Fruit fly (Drosophila melanogaster) whole organism, embryonic: ENCODE data around the gene ClC-c.
A peak's percentile ranks its signal among the peaks of the same experiment; 100 is the strongest.

Experiments used
- Antp ChIP-seq: fragments of 200-800 bp; sonication (Bioruptor generic); optimal IDR thresholded peaks from 3 replicates; lab custom pipeline; 2016; ENCODE audit warnings: missing biosample characterization, missing genetic modification characterization
- Atf-2 ChIP-seq: fragments of 200-800 bp; sonication (Bioruptor generic); optimal IDR thresholded peaks from 2 replicates; lab custom pipeline; 2016; ENCODE audit warnings: missing biosample characterization, missing genetic modification characterization
- B-H1 ChIP-seq: fragments of 200-800 bp; sonication (Bioruptor generic); IDR thresholded peaks from 3 replicates; pipeline ENCODE4 v1.3.6; 2022; ENCODE audit warnings: missing biosample characterization, missing genetic modification characterization
- BtbVII ChIP-seq: fragments of 200-800 bp; sonication (Bioruptor generic); optimal IDR thresholded peaks from 3 replicates; lab custom pipeline; 2017; ENCODE audit warnings: missing biosample characterization, mild to moderate bottlenecking, missing genetic modification characterization
- CG11398 ChIP-seq: fragments of 200-800 bp; sonication (Bioruptor generic); optimal IDR thresholded peaks from 2 replicates; lab custom pipeline; 2016; ENCODE audit warnings: missing biosample characterization, missing genetic modification characterization
- CG13287 ChIP-seq: fragments of 200-800 bp; sonication (Bioruptor generic); IDR thresholded peaks from 2 replicates; pipeline ENCODE4 v1.3.6; 2022; ENCODE audit warnings: missing biosample characterization, missing genetic modification characterization; ENCODE audit not compliant: partially characterized antibody
- CG13624 ChIP-seq: fragments of 200-800 bp; sonication (Bioruptor generic); optimal IDR thresholded peaks from 2 replicates; lab custom pipeline; 2016; ENCODE audit warnings: missing biosample characterization, missing genetic modification characterization
- CG15011 ChIP-seq: fragments of 200-800 bp; sonication (Bioruptor generic); optimal IDR thresholded peaks from 3 replicates; lab custom pipeline; 2018; ENCODE audit warnings: missing biosample characterization, mild to moderate bottlenecking, missing genetic modification characterization
- CG1603 ChIP-seq: fragments of 200-800 bp; sonication (Bioruptor generic); optimal IDR thresholded peaks from 2 replicates; lab custom pipeline; 2019; ENCODE audit warnings: missing biosample characterization, mild to moderate bottlenecking, missing genetic modification characterization, moderate library complexity
- CG16813 ChIP-seq: fragments of 200-800 bp; sonication (Bioruptor generic); IDR thresholded peaks from 3 replicates; pipeline ENCODE4 v1.3.6; 2022; ENCODE audit warnings: missing biosample characterization, missing genetic modification characterization; ENCODE audit not compliant: partially characterized antibody
- CG16815 ChIP-seq: fragments of 200-800 bp; sonication (Bioruptor generic); optimal IDR thresholded peaks from 3 replicates; lab custom pipeline; 2017; ENCODE audit warnings: missing biosample characterization, mild to moderate bottlenecking, missing genetic modification characterization
- CG30431 ChIP-seq: fragments of 200-800 bp; sonication (Bioruptor generic); optimal IDR thresholded peaks from 2 replicates; lab custom pipeline; 2017; ENCODE audit warnings: missing biosample characterization, missing genetic modification characterization
- CG4730 ChIP-seq: fragments of 200-800 bp; sonication (Bioruptor generic); IDR thresholded peaks from 2 replicates; pipeline ENCODE4 v1.3.6; 2022; ENCODE audit warnings: missing biosample characterization, missing genetic modification characterization
- CG4820 ChIP-seq: fragments of 200-800 bp; sonication (Bioruptor generic); optimal IDR thresholded peaks from 3 replicates; lab custom pipeline; 2016; ENCODE audit warnings: missing biosample characterization, missing genetic modification characterization
- CG6813 ChIP-seq: fragments of 200-800 bp; sonication (Bioruptor generic); optimal IDR thresholded peaks from 2 replicates; lab custom pipeline; 2017; ENCODE audit warnings: missing biosample characterization, missing genetic modification characterization, mild to moderate bottlenecking, moderate library complexity, missing genetic modification reagents
- CG7786 ChIP-seq: fragments of 200-800 bp; sonication (Bioruptor generic); optimal IDR thresholded peaks from 2 replicates; lab custom pipeline; 2016; ENCODE audit warnings: missing biosample characterization, missing genetic modification characterization
- CG7987 ChIP-seq: fragments of 200-800 bp; sonication (Bioruptor generic); optimal IDR thresholded peaks from 2 replicates; lab custom pipeline; 2018; ENCODE audit warnings: missing biosample characterization, mild to moderate bottlenecking, missing genetic modification characterization, moderate library complexity
- CG9437 ChIP-seq: fragments of 200-800 bp; sonication (Bioruptor generic); optimal IDR thresholded peaks from 2 replicates; lab custom pipeline; 2018; ENCODE audit warnings: missing biosample characterization, mild to moderate bottlenecking, missing genetic modification characterization
- E2f2 ChIP-seq: fragments of 200-800 bp; sonication (Bioruptor generic); IDR thresholded peaks from 2 replicates; pipeline ENCODE4 v1.3.6; 2022; ENCODE audit warnings: missing biosample characterization, missing genetic modification characterization
- Elba2 ChIP-seq: fragments of 200-800 bp; sonication (Bioruptor generic); optimal IDR thresholded peaks from 3 replicates; lab custom pipeline; 2016; ENCODE audit warnings: missing biosample characterization, missing genetic modification characterization
- Gug ChIP-seq: fragments of 200-800 bp; sonication (Bioruptor generic); IDR thresholded peaks from 4 replicates; pipeline ENCODE4 v1.3.6; 2022; ENCODE audit warnings: missing biosample characterization, missing genetic modification characterization
- Hr3 ChIP-seq: fragments of 200-800 bp; sonication (Bioruptor generic); optimal IDR thresholded peaks from 3 replicates; lab custom pipeline; 2016; ENCODE audit warnings: missing biosample characterization, missing genetic modification characterization
- Hr51 ChIP-seq, 2 experiments: fragments of 200-800 bp; sonication (Bioruptor generic); optimal IDR thresholded peaks; 2 replicates in 1 of 2; 3 replicates in 1 of 2; lab custom pipeline; 2016 to 2018; ENCODE audit warnings: missing biosample characterization in 2 of 2, missing genetic modification characterization in 2 of 2, mild to moderate bottlenecking in 1 of 2, moderate library complexity in 1 of 2
- Jarid2 ChIP-seq: fragments of 200-800 bp; sonication (Bioruptor generic); optimal IDR thresholded peaks from 3 replicates; lab custom pipeline; 2017; ENCODE audit warnings: mild to moderate bottlenecking, missing biosample characterization, missing genetic modification reagents, missing genetic modification characterization
- MESR4 ChIP-seq: fragments of 200-800 bp; sonication (Bioruptor generic); optimal IDR thresholded peaks from 2 replicates; lab custom pipeline; 2018; ENCODE audit warnings: missing biosample characterization, mild to moderate bottlenecking, missing genetic modification characterization, moderate library complexity
- Oaz ChIP-seq: fragments of 200-800 bp; sonication (Bioruptor generic); IDR thresholded peaks from 2 replicates; pipeline ENCODE4 v1.3.6; 2022; ENCODE audit warnings: missing biosample characterization, missing genetic modification characterization
- Six4 ChIP-seq: fragments of 200-800 bp; sonication (Bioruptor generic); optimal IDR thresholded peaks from 2 replicates; lab custom pipeline; 2016; ENCODE audit warnings: missing biosample characterization, missing genetic modification characterization
- Ssrp ChIP-seq: fragments of 200-800 bp; sonication (Bioruptor generic); optimal IDR thresholded peaks from 2 replicates; lab custom pipeline; 2018; ENCODE audit warnings: missing biosample characterization, mild to moderate bottlenecking, missing genetic modification characterization, moderate library complexity
- abd-A ChIP-seq: fragments of 200-800 bp; sonication (Bioruptor generic); optimal IDR thresholded peaks from 3 replicates; lab custom pipeline; 2019; ENCODE audit warnings: missing biosample characterization, mild to moderate bottlenecking, missing genetic modification characterization, moderate library complexity
- bowl ChIP-seq: fragments of 200-800 bp; sonication (Bioruptor generic); IDR thresholded peaks from 2 replicates; pipeline ENCODE4 v1.3.6; 2022; ENCODE audit warnings: missing biosample characterization, missing genetic modification characterization
- bsh ChIP-seq, 2 experiments: fragments of 200-800 bp; sonication (Bioruptor generic); optimal IDR thresholded peaks; 2 replicates each; lab custom pipeline; 2017 to 2018; ENCODE audit warnings: mild to moderate bottlenecking in 2 of 2, missing biosample characterization in 2 of 2, missing genetic modification characterization in 2 of 2, moderate library complexity in 1 of 2
- cas ChIP-seq: fragments of 200-800 bp; sonication (Bioruptor generic); IDR thresholded peaks from 2 replicates; pipeline ENCODE4 v1.3.6; 2022; ENCODE audit warnings: missing biosample characterization, missing genetic modification characterization
- chm ChIP-seq: fragments of 200-800 bp; sonication (Bioruptor generic); IDR thresholded peaks from 2 replicates; pipeline ENCODE4 v1.3.6; 2022; ENCODE audit warnings: missing biosample characterization, missing genetic modification characterization
- ci ChIP-seq: fragments of 200-800 bp; sonication (Bioruptor generic); IDR thresholded peaks from 3 replicates; pipeline ENCODE4 v1.3.6; 2022; ENCODE audit warnings: missing biosample characterization, missing genetic modification characterization
- crol ChIP-seq: fragments of 200-800 bp; sonication (Bioruptor generic); IDR thresholded peaks from 2 replicates; pipeline ENCODE4 v1.3.6; 2022; ENCODE audit warnings: missing biosample characterization, missing genetic modification characterization
- da ChIP-seq: fragments of 200-800 bp; sonication (Bioruptor generic); optimal IDR thresholded peaks from 2 replicates; lab custom pipeline; 2016; ENCODE audit warnings: missing biosample characterization, missing genetic modification characterization
- fd96Cb ChIP-seq: fragments of 200-800 bp; sonication (Bioruptor generic); optimal IDR thresholded peaks from 2 replicates; lab custom pipeline; 2018; ENCODE audit warnings: missing biosample characterization, mild to moderate bottlenecking, missing genetic modification characterization, moderate library complexity
- gce ChIP-seq: fragments of 200-800 bp; sonication (Bioruptor generic); IDR thresholded peaks from 3 replicates; pipeline ENCODE4 v1.3.6; 2022; ENCODE audit warnings: missing biosample characterization, missing genetic modification characterization
- gfzf ChIP-seq: fragments of 200-800 bp; sonication (Bioruptor generic); optimal IDR thresholded peaks from 2 replicates; lab custom pipeline; 2016; ENCODE audit warnings: missing biosample characterization, mild to moderate bottlenecking, missing genetic modification characterization, moderate library complexity
- hb ChIP-seq: fragments of 200-800 bp; sonication (Bioruptor generic); IDR thresholded peaks from 3 replicates; pipeline ENCODE4 v1.3.6; 2022; ENCODE audit warnings: missing biosample characterization, missing genetic modification characterization; ENCODE audit not compliant: partially characterized antibody
- hth ChIP-seq: fragments of >200 bp; optimal IDR thresholded peaks from 2 replicates; lab custom pipeline; 2017; ENCODE audit warnings: inconsistent platforms
- jumu ChIP-seq: fragments of 200-800 bp; sonication (Bioruptor generic); optimal IDR thresholded peaks from 3 replicates; lab custom pipeline; 2016; ENCODE audit warnings: missing biosample characterization, missing genetic modification characterization
- org-1 ChIP-seq: fragments of 200-800 bp; sonication (Bioruptor generic); optimal IDR thresholded peaks from 2 replicates; lab custom pipeline; 2017; ENCODE audit warnings: missing biosample characterization, missing genetic modification characterization
- ro ChIP-seq: fragments of 200-800 bp; sonication (Bioruptor generic); IDR thresholded peaks from 2 replicates; pipeline ENCODE4 v1.3.6; 2022; ENCODE audit warnings: missing biosample characterization, missing genetic modification characterization
- seq ChIP-seq: fragments of 200-800 bp; sonication (Bioruptor generic); IDR thresholded peaks from 2 replicates; pipeline ENCODE4 v1.3.6; 2022; ENCODE audit warnings: missing biosample characterization, missing genetic modification characterization
- ttk ChIP-seq: fragments of 200-800 bp; sonication (Bioruptor generic); IDR thresholded peaks from 2 replicates; pipeline ENCODE4 v2.1.2; 2022; ENCODE audit warnings: missing biosample characterization, missing genetic modification characterization
- wek ChIP-seq: fragments of 200-800 bp; sonication (Bioruptor generic); optimal IDR thresholded peaks from 3 replicates; lab custom pipeline; 2018; ENCODE audit warnings: missing biosample characterization, mild to moderate bottlenecking, missing genetic modification characterization, moderate library complexity
- zf30C ChIP-seq: fragments of 200-800 bp; sonication (Bioruptor generic); optimal IDR thresholded peaks from 3 replicates; lab custom pipeline; 2018; ENCODE audit warnings: missing biosample characterization, mild to moderate bottlenecking, missing genetic modification characterization

Gene ClC-c

DNA sequence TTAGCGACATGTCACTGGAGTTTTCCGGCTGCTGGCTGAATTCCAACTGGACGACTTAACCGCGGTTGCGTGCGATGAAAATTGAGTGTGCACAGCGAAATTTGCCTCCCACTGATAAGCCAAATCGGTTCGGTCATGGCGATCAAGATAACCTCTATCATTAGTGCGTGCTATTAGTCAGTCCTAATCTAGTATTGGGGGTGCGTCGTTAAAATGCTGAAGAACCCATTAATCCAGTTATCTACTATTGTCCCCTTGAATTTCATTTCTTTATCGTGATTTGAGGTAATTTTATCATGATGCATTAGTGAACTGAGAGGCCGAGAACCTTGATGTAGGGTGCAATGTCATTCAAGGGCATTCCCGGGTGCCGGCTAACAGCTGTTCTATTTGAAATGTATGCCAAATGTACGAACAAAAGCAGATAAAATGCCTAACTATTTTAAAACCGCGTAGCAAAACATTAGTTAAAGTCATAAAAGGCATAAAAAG lies 38.3 kb downstream of the ClC-c start, which contains the start of gene Pgm1 (continued):
- TF ChIP-seq ro (GFP tag; lab: Robert Waterston, UW): no peak
- peak; percentile 94 for TF ChIP-seq Antp (GFP tag; lab: Kevin White, UChicago)
- no peak for TF ChIP-seq crol
- TF ChIP-seq CG7786 (GFP tag; lab: Kevin White, UChicago): peak; percentile 92
- peak in 1 of 2 experiments; percentile 81 for TF ChIP-seq bsh (GFP tag; optimal IDR thresholded peaks at IDR 0.05; lab: Kevin White, UChicago)
- no peak for TF ChIP-seq Jarid2 (GFP tag; lab: Kevin White, UChicago)
- TF ChIP-seq fd96Cb (tag; lab: Kevin White, UChicago): peak; percentile 73
- peak; percentile 83 for TF ChIP-seq da (GFP tag; lab: Kevin White, UChicago)
- peak in 1 of 2 experiments; percentile 84 for TF ChIP-seq Hr51 (GFP tag; optimal IDR thresholded peaks at IDR 0.05; lab: Kevin White, UChicago)
- peak; percentile 53; the same call in 1 of the 2 replicates for TF ChIP-seq E2f2
- 0 out of 2 replicates have a peak, but pooled peaks have one; percentile 24 for TF ChIP-seq CG13287 (GFP tag; lab: Robert Waterston, UW)
- no peak for TF ChIP-seq abd-A
- peak; percentile 77; the same call in 2 of the 3 replicates for TF ChIP-seq gce (GFP tag; lab: Robert Waterston, UW)
- peak; percentile 70 for TF ChIP-seq CG16815 (GFP tag; lab: Kevin White, UChicago)
- TF ChIP-seq wek (GFP tag; lab: Kevin White, UChicago): peak; percentile 73
- TF ChIP-seq hth: no peak
- peak; percentile 64 for TF ChIP-seq ttk

DNA sequence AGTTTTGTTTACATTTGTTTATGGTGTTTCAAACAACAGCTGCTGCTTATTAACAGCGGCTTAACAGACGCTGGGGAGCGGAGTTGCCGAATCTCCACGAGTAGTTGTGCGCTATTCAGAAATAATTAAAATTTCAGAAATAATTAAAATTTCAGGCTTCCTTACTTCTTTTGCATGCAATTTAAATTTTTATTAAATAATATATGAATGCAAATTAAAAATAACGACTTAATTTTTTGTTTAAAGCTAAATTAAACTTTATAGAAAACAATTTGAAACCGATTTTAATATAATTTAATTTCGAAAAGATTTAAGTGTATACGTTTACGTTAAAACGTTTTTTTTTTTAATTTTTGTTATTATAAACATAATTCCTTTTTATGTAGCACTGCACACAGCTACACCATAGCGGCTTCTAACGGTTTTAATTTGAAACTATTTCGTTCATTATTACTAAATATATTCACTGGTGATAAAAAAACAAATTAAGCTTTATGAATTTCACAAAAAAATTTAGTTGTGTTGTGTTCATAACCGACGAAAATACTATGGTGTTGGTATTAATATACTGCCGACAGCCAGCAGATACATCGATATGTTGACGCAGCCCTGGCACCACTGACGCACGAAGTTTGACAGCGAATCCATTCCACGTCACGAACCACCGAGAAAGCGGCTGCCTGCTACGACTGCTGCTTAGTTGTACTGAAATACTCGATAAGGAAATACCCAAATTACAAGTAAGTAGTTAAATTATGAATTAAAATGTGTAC lies 38.9 kb downstream of the ClC-c start, which contains the start of gene SsRbeta:
Gene SsRbeta (plus strand): TSS at position 645 of the 773 bp plus-strand sequence.
- TF ChIP-seq Six4 (GFP tag; lab: Kevin White, UChicago) (no peak), Elba2 (no peak), Oaz (GFP tag; lab: Robert Waterston, UW) (no peak), CG11398 (GFP tag; lab: Kevin White, UChicago) (no peak), bowl (GFP tag; lab: Robert Waterston, UW) (no peak), ci (peak; percentile 83), hth (no peak), CG13624 (GFP tag; lab: Kevin White, UChicago) (peak; percentile 43), gce (GFP tag; lab: Robert Waterston, UW) (no peak; the same call in 2 of the 3 replicates), CG4820 (GFP tag; lab: Kevin White, UChicago) (no peak), BtbVII (GFP tag; lab: Kevin White, UChicago) (peak; percentile 19), gfzf (GFP tag; lab: Kevin White, UChicago) (peak; percentile 51), zf30C (GFP tag; lab: Kevin White, UChicago) (no peak), CG1603 (tag; lab: Kevin White, UChicago) (peak; percentile 77), B-H1 (GFP tag; lab: Robert Waterston, UW) (no peak; the same call in 2 of the 3 replicates), CG6813 (GFP tag; lab: Kevin White, UChicago) (no peak), CG7987 (GFP tag; lab: Kevin White, UChicago) (peak; percentile 66), CG16813 (GFP tag; lab: Robert Waterston, UW) (peak; percentile 69), Atf-2 (GFP tag; lab: Kevin White, UChicago) (no peak), cas (GFP tag; lab: Robert Waterston, UW) (no peak), MESR4 (peak; percentile 94), chm (GFP tag; lab: Robert Waterston, UW) (peak; percentile 68), org-1 (peak; percentile 1), Gug (GFP tag; lab: Robert Waterston, UW) (peak; percentile 71), CG30431 (no peak), hb (GFP tag; lab: Robert Waterston, UW) (peak; percentile 61; the same call in 1 of the 3 replicates), Hr3 (no peak), jumu (GFP tag; lab: Kevin White, UChicago) (no peak), CG15011 (GFP tag; lab: Kevin White, UChicago) (no peak), CG9437 (GFP tag; lab: Kevin White, UChicago) (no peak), CG4730 (GFP tag; lab: Robert Waterston, UW) (peak; percentile 37), seq (no peak), Ssrp (peak; percentile 38)
